Worm (Caenorhabditis elegans) whole organism, L2 larva: ENCODE results near the gene F58G1.2.

Source experiments
- aly-2 ChIP-seq: fragments of 150-350 bp; optimal IDR thresholded peaks from 2 replicates; lab custom pipeline; 2014; ENCODE audit warnings: missing biosample characterization, missing genetic modification characterization
- ama-1 ChIP-seq: fragments of 150-350 bp; optimal IDR thresholded peaks from 2 replicates; lab custom pipeline; 2018; ENCODE audit warnings: inconsistent platforms
- lin-39 ChIP-seq: fragments of 150-350 bp; optimal IDR thresholded peaks from 2 replicates; lab custom pipeline; 2014; ENCODE audit warnings: missing biosample characterization, missing genetic modification reagents, missing genetic modification characterization
- nhr-12 ChIP-seq: fragments of 150-350 bp; optimal IDR thresholded peaks from 2 replicates; lab custom pipeline; 2014; ENCODE audit warnings: missing biosample characterization, missing genetic modification characterization
- nhr-6 ChIP-seq: fragments of 150-350 bp; optimal IDR thresholded peaks from 2 replicates; lab custom pipeline; 2014; ENCODE audit warnings: missing biosample characterization, missing genetic modification characterization
- nhr-77 ChIP-seq: fragments of 150-350 bp; optimal IDR thresholded peaks from 2 replicates; lab custom pipeline; 2014; ENCODE audit warnings: missing biosample characterization, missing genetic modification characterization
- sma-3 ChIP-seq: sonication (generic microtip); optimal IDR thresholded peaks from 2 replicates; lab custom pipeline; 2016; ENCODE audit warnings: missing genetic modification reagents, missing genetic modification characterization, missing compliant biosample characterization
- unc-62 ChIP-seq: fragments of 150-350 bp; optimal IDR thresholded peaks from 2 replicates; lab custom pipeline; 2014; ENCODE audit warnings: missing biosample characterization, missing genetic modification reagents, missing genetic modification characterization
- ztf-1 ChIP-seq: fragments of 200-800 bp; sonication (Bioruptor generic); conservative IDR thresholded peaks from 2 replicates; pipeline ENCODE4 v1.3.6; 2022; ENCODE audit warnings: missing genetic modification characterization, missing compliant biosample characterization

DNA sequence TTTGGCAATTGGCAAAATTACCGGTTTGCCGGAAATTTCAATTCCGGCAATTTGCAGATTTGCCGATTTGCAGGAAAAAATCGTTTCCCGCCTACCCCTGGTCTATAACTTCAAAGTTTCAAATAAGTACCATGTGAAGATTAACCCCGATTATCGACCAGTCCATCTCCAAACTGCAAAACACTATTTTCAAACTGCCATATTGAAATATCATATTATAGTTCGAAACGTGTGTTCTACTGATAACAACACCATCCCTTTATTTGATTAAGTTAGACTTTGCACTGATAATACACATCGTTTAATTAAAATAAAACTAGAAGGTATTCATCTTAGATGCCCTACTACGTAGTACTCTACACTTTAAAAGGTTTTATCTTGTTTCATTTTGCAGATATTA lies 11.3 kb upstream of the F58G1.2 start:
- TF ChIP-seq ztf-1 (GFP tag; lab: Robert Waterston, UW), result no peak
- no peak for TF ChIP-seq nhr-77 (tag; lab: Kevin White, UChicago)
- TF ChIP-seq unc-62 (GFP tag; lab: Kevin White, UChicago), result no peak
- TF ChIP-seq ama-1, result no peak
- TF ChIP-seq nhr-6, result no peak
- no peak for TF ChIP-seq aly-2 (tag; lab: Kevin White, UChicago)
- no peak for TF ChIP-seq sma-3 (GFP tag; lab: Kevin White, UChicago)
- no peak for TF ChIP-seq lin-39 (tag; lab: Kevin White, UChicago)
- no peak for TF ChIP-seq nhr-12 (tag; lab: Kevin White, UChicago)
